Fruit fly (Drosophila melanogaster): Measurements from ENCODE around the gene Ahcy.

dm6 chrX:15448809-15449208 is 1.3 kb upstream of the Ahcy start:
- TF ChIP-seq psq (optimal IDR thresholded peaks at IDR 0.05) (no peak), usp (GFP tag; optimal IDR thresholded peaks at IDR 0.05) (no peak), CG8478 (optimal IDR thresholded peaks at IDR 0.05) (no peak), pan (optimal IDR thresholded peaks at IDR 0.05) (no peak), Dll (optimal IDR thresholded peaks at IDR 0.05) (no peak), EcR (GFP tag; optimal IDR thresholded peaks at IDR 0.05) (no peak)

All from whole organism.